Fruit fly (Drosophila melanogaster): ENCODE measurements around the gene CG3168.
A peak's percentile ranks its signal among the peaks of the same experiment; 100 is the strongest.

The CG3168 gene

DNA sequence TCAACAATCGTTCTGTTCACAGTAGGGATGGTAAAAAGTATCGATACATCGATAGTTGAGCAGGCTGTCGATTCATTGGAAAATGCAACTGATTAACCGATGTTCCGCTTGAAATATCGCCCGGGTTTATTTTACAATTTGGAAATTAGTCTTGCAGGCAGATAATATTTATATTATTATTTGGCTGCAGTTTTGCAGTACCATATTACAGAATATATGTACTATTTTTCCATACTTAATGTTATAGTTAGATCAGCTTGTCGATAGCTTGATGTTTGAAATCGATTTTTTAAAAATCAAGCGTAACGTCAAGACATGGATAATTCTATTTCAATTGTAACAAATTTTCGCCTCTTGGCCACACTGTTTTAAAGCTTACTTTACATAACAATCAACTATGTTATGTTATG lies 44.8 kb downstream of the CG3168 start, which contains the start of gene CG14442 (continued):
- TF ChIP-seq hbn (GFP tag; IDR thresholded peaks at IDR 0.05; ENCODE audit: partially characterized antibody) (peak; percentile 93), crol (GFP tag; IDR thresholded peaks at IDR 0.05) (no peak), slp2 (GFP tag; optimal IDR thresholded peaks at IDR 0.05) (peak; percentile 1), trh (GFP tag; optimal IDR thresholded peaks at IDR 0.05) (no peak), gfzf (GFP tag; optimal IDR thresholded peaks at IDR 0.05) (peak; percentile 58), Adf1 (GFP tag; IDR thresholded peaks at IDR 0.05) (no peak), CG17186 (GFP tag; optimal IDR thresholded peaks at IDR 0.05) (peak; percentile 16), CG14441 (GFP tag; IDR thresholded peaks at IDR 0.05) (peak; percentile 70), ems (GFP tag; optimal IDR thresholded peaks at IDR 0.05) (no peak), inv (GFP tag; IDR thresholded peaks at IDR 0.05; ENCODE audit: partially characterized antibody) (peak; percentile 90), CG31441 (GFP tag; IDR thresholded peaks at IDR 0.05) (no peak), tna (GFP tag; IDR thresholded peaks at IDR 0.05; ENCODE audit: partially characterized antibody) (peak; percentile 84), nerfin-2 (GFP tag; IDR thresholded peaks at IDR 0.05; ENCODE audit: partially characterized antibody) (peak; percentile 95), CG4282 (GFP tag; optimal IDR thresholded peaks at IDR 0.05) (no peak), CG10267 (tag; optimal IDR thresholded peaks at IDR 0.05) (peak; percentile 33), Fer1 (GFP tag; optimal IDR thresholded peaks at IDR 0.05) (no peak), mam (GFP tag; optimal IDR thresholded peaks at IDR 0.05) (peak; percentile 11), amos (GFP tag; IDR thresholded peaks at IDR 0.05; ENCODE audit: partially characterized antibody) (peak; percentile 94), Drgx (GFP tag; IDR thresholded peaks at IDR 0.05) (no peak), ro (GFP tag; IDR thresholded peaks at IDR 0.05) (no peak), h (optimal IDR thresholded peaks at IDR 0.05) (no peak), klu (GFP tag; IDR thresholded peaks at IDR 0.05) (no peak), gro (GFP tag; optimal IDR thresholded peaks at IDR 0.05) (peak; percentile 35), chm (GFP tag; IDR thresholded peaks at IDR 0.05) (no peak), ftz-f1 (GFP tag; optimal IDR thresholded peaks at IDR 0.05) (no peak), dan (GFP tag; IDR thresholded peaks at IDR 0.05) (no peak), ato (GFP tag; IDR thresholded peaks at IDR 0.05; ENCODE audit: partially characterized antibody) (peak; percentile 91), sisA (GFP tag; IDR thresholded peaks at IDR 0.05) (no peak), crp (GFP tag; optimal IDR thresholded peaks at IDR 0.05) (peak in 1 of 2 experiments; percentile 21), CG2712 (tag; optimal IDR thresholded peaks at IDR 0.05) (peak; percentile 54), CG9609 (GFP tag; optimal IDR thresholded peaks at IDR 0.05) (peak; percentile 14), CG14710 (tag; optimal IDR thresholded peaks at IDR 0.05) (peak; percentile 66), CG12299 (tag; optimal IDR thresholded peaks at IDR 0.05) (peak; percentile 29), CG11093 (GFP tag; IDR thresholded peaks at IDR 0.05) (no peak), C15 (GFP tag; IDR thresholded peaks at IDR 0.05) (no peak), CG8290 (GFP tag; optimal IDR thresholded peaks at IDR 0.05) (peak; percentile 77), CG8290 (tag; optimal IDR thresholded peaks at IDR 0.05) (peak; percentile 52 to 58), seq (GFP tag; IDR thresholded peaks at IDR 0.05) (peak; percentile 20; the same call in 1 of the 2 replicates), Myb (GFP tag; optimal IDR thresholded peaks at IDR 0.05) (peak; percentile 67), CG12744 (GFP tag; optimal IDR thresholded peaks at IDR 0.05) (peak; percentile 17), zfh1 (GFP tag; IDR thresholded peaks at IDR 0.05) (peak; percentile 49; the same call in 1 of the 3 replicates), bigmax (GFP tag; optimal IDR thresholded peaks at IDR 0.05) (no peak), CG13287 (GFP tag; IDR thresholded peaks at IDR 0.05; ENCODE audit: partially characterized antibody) (peak; percentile 91), CG42726 (GFP tag; IDR thresholded peaks at IDR 0.05; ENCODE audit: partially characterized antibody) (peak; percentile 86), caup (GFP tag; optimal IDR thresholded peaks at IDR 0.05; ENCODE audit: severe bottlenecking) (peak; percentile 38), Doc3 (GFP tag; IDR thresholded peaks at IDR 0.05; ENCODE audit: partially characterized antibody) (peak; percentile 93), CG7963 (GFP tag; IDR thresholded peaks at IDR 0.05; ENCODE audit: partially characterized antibody) (peak; percentile 87), CG1603 (tag; optimal IDR thresholded peaks at IDR 0.05) (peak; percentile 66), slou (GFP tag; optimal IDR thresholded peaks at IDR 0.05) (no peak), mirr (GFP tag; optimal IDR thresholded peaks at IDR 0.05) (no peak), CG4328 (GFP tag; optimal IDR thresholded peaks at IDR 0.05) (no peak)

Data from whole organism, embryonic.